Worm (Caenorhabditis elegans): ENCODE measurements around the gene srr-1.
A peak's percentile ranks its signal among the peaks of the same experiment; 100 is the strongest.

The srr-1 gene

DNA sequence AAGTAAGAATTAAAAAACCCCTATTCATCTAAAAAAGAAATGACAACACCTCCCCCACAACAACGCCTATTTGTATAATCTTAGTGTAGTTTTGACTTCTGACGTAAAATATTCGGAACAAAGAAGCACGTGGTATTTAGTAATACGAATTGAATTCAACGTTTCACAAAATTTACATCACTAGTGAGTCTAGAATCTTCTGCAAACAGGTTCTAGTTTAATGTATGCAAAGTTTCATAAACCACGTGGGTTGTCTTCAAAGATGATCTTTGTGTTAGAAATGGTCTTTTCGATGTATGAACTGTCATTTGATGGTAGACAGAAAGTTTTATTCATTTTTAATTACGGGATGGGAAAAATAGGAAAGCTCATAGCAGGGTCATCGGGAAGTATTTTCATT lies 19.6 kb upstream of the srr-1 start:
- TF ChIP-seq ceh-32 (tag; optimal IDR thresholded peaks at IDR 0.05; ENCODE audit: poor library complexity) (no peak), zag-1 (tag; optimal IDR thresholded peaks at IDR 0.05) (no peak), snpc-4 (tag; optimal IDR thresholded peaks at IDR 0.05) (no peak), zip-2 (tag; optimal IDR thresholded peaks at IDR 0.05) (no peak), aha-1 (tag) (no peak), zfp-3 (GFP tag; conservative IDR thresholded peaks at IDR 0.05) (no peak), ceh-28 (tag; optimal IDR thresholded peaks at IDR 0.05) (no peak), D1046.2 (GFP tag; IDR thresholded peaks at IDR 0.05) (no peak), nhr-10 (tag; optimal IDR thresholded peaks at IDR 0.05) (no peak), mxl-3 (GFP tag; optimal IDR thresholded peaks at IDR 0.05) (no peak), ctbp-1 (GFP tag; IDR thresholded peaks at IDR 0.05) (no peak), skn-1 (tag; optimal IDR thresholded peaks at IDR 0.05) (no peak), daf-8 (GFP tag; IDR thresholded peaks at IDR 0.05) (no peak)

DNA sequence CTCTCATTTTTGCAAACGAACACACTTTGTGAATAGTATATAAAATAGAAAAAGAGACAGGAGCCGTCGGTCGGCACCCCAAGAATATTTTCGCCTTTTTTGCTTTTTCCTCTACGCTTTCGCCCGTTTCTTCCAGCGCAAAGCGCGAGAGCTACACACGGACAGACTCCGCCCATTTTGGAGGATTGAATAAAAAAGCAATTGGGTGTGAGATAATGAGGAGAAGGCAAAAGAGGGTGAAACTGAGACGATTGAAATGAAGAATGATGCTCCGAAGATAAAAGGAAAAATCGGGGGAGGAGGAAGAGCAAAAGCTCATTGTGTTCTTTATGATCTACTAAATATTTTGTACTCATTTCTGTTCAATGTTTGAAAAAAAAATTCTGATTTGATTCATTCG lies 17.5 kb upstream of the srr-1 start, which contains the start of gene C34B4.3:
TSS of gene C34B4.3 (minus strand) at position 101 of the 400 bp plus-strand sequence.
- TF ChIP-seq mdt-29 (GFP tag; IDR thresholded peaks at IDR 0.05) (no peak), daf-16 (GFP tag; optimal IDR thresholded peaks at IDR 0.05) (no peak), daf-16 (tag; optimal IDR thresholded peaks at IDR 0.05) (no peak), nhr-48 (tag; optimal IDR thresholded peaks at IDR 0.05) (no peak), unc-62 (GFP tag; optimal IDR thresholded peaks at IDR 0.05 in 1 of 2) (no peak), unc-62 (tag; optimal IDR thresholded peaks at IDR 0.05) (no peak)

DNA sequence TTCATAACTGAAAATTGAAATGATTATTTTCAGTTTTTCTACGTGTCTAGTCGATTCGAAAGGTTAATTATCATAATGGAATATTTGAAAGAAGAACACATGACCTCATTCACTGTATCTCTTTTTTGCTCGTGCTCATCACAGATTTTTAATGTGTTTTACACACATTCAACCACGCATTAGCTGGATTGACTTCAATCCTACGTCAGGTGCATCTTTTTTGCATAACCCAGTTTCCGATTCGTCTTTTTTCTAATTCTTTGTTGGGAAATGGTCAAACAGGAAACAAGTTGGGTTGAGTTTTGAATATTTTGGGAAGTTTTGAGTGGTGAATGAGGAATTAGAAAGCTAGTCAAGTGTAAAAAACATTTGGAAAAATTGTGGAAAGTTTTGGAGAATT lies 16.7 kb upstream of the srr-1 start:
- TF ChIP-seq aha-1 (tag), result peak; percentile 91
- no peak for TF ChIP-seq dve-1 (tag; optimal IDR thresholded peaks at IDR 0.05; ENCODE audit: insufficient read depth)
- no peak for TF ChIP-seq nhr-41 (GFP tag; IDR thresholded peaks at IDR 0.05)
- TF ChIP-seq mxl-2 (GFP tag; conservative IDR thresholded peaks at IDR 0.05), result no peak

DNA sequence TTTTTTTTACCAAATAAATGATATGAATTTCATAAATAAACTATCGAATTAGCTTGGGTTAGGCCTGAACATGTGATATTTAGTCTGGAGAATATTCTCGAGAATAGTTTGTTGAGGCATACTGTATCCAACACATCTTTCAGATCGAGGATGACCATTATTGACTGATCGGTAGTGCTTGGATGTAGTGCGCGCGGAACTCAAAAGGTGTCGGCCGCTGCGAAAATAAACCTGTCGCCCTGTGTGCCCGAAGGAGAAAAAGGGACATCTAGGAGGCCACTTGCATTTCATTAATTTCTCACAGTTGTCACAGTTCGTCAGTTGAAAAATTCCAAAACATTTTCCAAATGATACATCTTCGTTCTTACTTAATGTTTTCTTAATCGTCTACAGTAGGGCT lies 10.6 kb upstream of the srr-1 start:
- TF ChIP-seq daf-19 (GFP tag; conservative IDR thresholded peaks at IDR 0.05) (0 out of 2 replicates have a peak, but pooled peaks have one; percentile 13), aha-1 (tag) (peak; percentile 56), daf-8 (GFP tag; IDR thresholded peaks at IDR 0.05) (no peak), zip-11 (GFP tag; IDR thresholded peaks at IDR 0.05) (no peak), ceh-44 (GFP tag; IDR thresholded peaks at IDR 0.05) (0 out of 2 replicates have a peak, but pooled peaks have one; percentile 31), lin-29 (GFP tag; IDR thresholded peaks at IDR 0.05) (no peak), nhr-6 (tag; optimal IDR thresholded peaks at IDR 0.05) (no peak)

DNA sequence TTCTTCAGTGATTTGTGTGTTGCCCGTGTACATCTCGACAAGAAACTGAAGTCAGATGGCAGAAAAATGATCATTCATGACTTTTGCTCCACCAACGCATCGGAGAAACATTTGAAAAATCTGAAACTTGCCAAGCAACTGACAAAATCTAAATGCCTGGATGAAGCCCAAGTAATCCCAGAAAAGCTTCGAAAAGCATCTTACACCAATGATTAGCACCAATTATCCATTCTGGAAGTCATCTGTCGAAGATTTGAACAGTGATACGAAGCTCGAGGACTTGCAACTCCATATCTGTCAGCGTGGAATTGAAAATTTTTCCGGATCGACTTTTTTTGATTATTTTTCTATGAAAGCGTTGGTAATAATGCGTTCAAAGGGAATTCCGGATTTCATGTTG lies 9.9 kb upstream of the srr-1 start:
- TF ChIP-seq arid-1 (GFP tag; conservative IDR thresholded peaks at IDR 0.05) (no peak), egl-27 (tag; optimal IDR thresholded peaks at IDR 0.05) (no peak), unc-62 (GFP tag; optimal IDR thresholded peaks at IDR 0.05 in 1 of 2) (peak in 1 of 2 experiments; percentile 91), unc-62 (tag; optimal IDR thresholded peaks at IDR 0.05) (no peak), nhr-28 (tag; optimal IDR thresholded peaks at IDR 0.05) (no peak), F49E8.2 (tag; optimal IDR thresholded peaks at IDR 0.05; ENCODE audit: borderline replicate concordance) (no peak), nhr-237 (tag; optimal IDR thresholded peaks at IDR 0.05) (no peak)

DNA sequence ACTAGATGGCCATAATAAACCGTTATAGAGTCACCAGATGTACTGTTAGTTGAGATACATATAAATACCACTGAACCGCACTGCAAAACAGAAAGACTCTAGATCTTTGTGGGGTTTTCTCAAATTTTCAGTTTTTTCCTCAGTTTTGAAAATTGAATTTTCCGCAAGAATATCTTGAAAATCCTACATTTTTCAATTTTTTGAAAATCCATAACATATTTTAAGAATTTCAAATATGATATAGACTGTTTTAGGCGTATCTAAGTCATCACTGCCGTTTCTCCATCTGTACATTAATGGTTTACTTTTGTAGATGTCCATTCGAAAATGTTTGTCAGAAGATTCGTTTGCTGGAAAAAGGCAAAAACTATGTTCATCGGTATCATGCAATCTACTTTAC lies 8.3 kb upstream of the srr-1 start, which contains the start of gene F42E8.1:
TSS of gene F42E8.1 (plus strand) at position 301 of the 400 bp plus-strand sequence.
- no peak for TF ChIP-seq egl-43 (GFP tag; IDR thresholded peaks at IDR 0.05)
- no peak for TF ChIP-seq ceh-82 (tag; optimal IDR thresholded peaks at IDR 0.05)
- no peak for TF ChIP-seq dmd-9 (GFP tag; IDR thresholded peaks at IDR 0.05)
- no peak for TF ChIP-seq snpc-4 (tag; optimal IDR thresholded peaks at IDR 0.05)
- no peak for TF ChIP-seq zag-1 (tag; optimal IDR thresholded peaks at IDR 0.05)
- no peak for TF ChIP-seq unc-39 (tag; optimal IDR thresholded peaks at IDR 0.05)
- TF ChIP-seq lin-39 (tag; optimal IDR thresholded peaks at IDR 0.05), result no peak
- no peak for TF ChIP-seq ctbp-1 (GFP tag; IDR thresholded peaks at IDR 0.05)
- TF ChIP-seq pha-4 (GFP tag; IDR thresholded peaks at IDR 0.05), result no peak
- no peak for TF ChIP-seq pha-4 (tag; optimal IDR thresholded peaks at IDR 0.05)
- TF ChIP-seq rbr-2 (tag; optimal IDR thresholded peaks at IDR 0.05), result no peak
- no peak for TF ChIP-seq arid-1 (GFP tag; conservative IDR thresholded peaks at IDR 0.05)
- TF ChIP-seq aly-2 (tag; optimal IDR thresholded peaks at IDR 0.05), result no peak
- no peak for TF ChIP-seq madf-5 (GFP tag; IDR thresholded peaks at IDR 0.05)
